Worm (Caenorhabditis elegans): ENCODE data around the gene F14F9.2.

DNA sequence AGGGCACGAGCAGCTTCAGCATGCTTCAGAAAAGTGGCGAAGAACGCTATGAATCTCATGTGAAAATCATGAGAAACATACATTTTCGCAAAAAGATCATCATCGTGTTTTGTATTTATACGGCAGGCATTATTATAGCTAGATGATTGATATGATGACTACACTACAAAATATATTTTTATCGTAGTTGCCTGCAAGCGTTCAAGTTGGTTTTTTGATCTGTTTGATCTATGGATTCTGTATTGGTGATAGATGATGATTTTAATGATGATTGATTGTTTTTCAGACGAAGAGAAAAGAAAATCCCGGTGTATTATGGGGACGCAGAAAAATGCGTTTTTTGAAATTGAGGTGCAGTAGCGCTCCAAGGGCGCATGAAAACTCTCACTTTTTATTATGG lies 34.0 kb upstream of the F14F9.2 start, which contains the start of gene ugt-63:
- no peak for TF ChIP-seq C34F6.9 (tag; optimal IDR thresholded peaks at IDR 0.05)
- TF ChIP-seq nhr-6 (tag; optimal IDR thresholded peaks at IDR 0.05) = no peak
- TF ChIP-seq nhr-237 (tag; optimal IDR thresholded peaks at IDR 0.05) = no peak
- TF ChIP-seq elt-1 (tag; optimal IDR thresholded peaks at IDR 0.05) = no peak
- TF ChIP-seq nhr-77 (tag; optimal IDR thresholded peaks at IDR 0.05) = no peak
- TF ChIP-seq ceh-82 (tag; optimal IDR thresholded peaks at IDR 0.05) = no peak
